Worm (Caenorhabditis elegans) whole organism, L4/young adult: ENCODE data around the gene cblc-1.

Experiments
- W03F9.2 ChIP-seq: fragments of 150-350 bp; optimal IDR thresholded peaks from 2 replicates; lab custom pipeline; 2014; ENCODE audit warnings: missing biosample characterization, missing genetic modification characterization
- dao-5 ChIP-seq: sonication (generic microtip); optimal IDR thresholded peaks from 2 replicates; lab custom pipeline; 2016; ENCODE audit warnings: missing genotype, missing genetic modification characterization, moderate library complexity, missing compliant biosample characterization

- TF ChIP-seq dao-5 (tag; lab: Kevin White, UChicago) (no peak), W03F9.2 (tag; lab: Kevin White, UChicago) (no peak)
These were observed 18.8 kb upstream of the cblc-1 start, which contains the start of gene ulp-2 for ce11 chrII:4959719-4960118.
